Fruit fly (Drosophila melanogaster): ENCODE data around the gene CG42324.

The CG42324 gene

dm6 chr3L:3438473-3438872, 33.8 kb upstream of the CG42324 start (continued):
- TF ChIP-seq net (GFP tag; optimal IDR thresholded peaks at IDR 0.05) = peak; percentile 1
- peak; percentile 27 for TF ChIP-seq CG10669 (GFP tag; optimal IDR thresholded peaks at IDR 0.05)
- TF ChIP-seq CG15336 (GFP tag; IDR thresholded peaks at IDR 0.05) = peak; percentile 20; the same call in 1 of the 2 replicates
- TF ChIP-seq Sox14 (GFP tag; optimal IDR thresholded peaks at IDR 0.05) = peak; percentile 21
- peak; percentile 9 for TF ChIP-seq CG32006 (GFP tag; optimal IDR thresholded peaks at IDR 0.05)
- peak; percentile 82 for TF ChIP-seq Eip78C (GFP tag)
- no peak for TF ChIP-seq dac (GFP tag; optimal IDR thresholded peaks at IDR 0.05)
- TF ChIP-seq fd85E (GFP tag; optimal IDR thresholded peaks at IDR 0.05) = no peak
- no peak for TF ChIP-seq Sox15 (GFP tag; optimal IDR thresholded peaks at IDR 0.05)
- TF ChIP-seq spab (GFP tag; optimal IDR thresholded peaks at IDR 0.05) = peak; percentile 17
- TF ChIP-seq CG11294 (GFP tag; IDR thresholded peaks at IDR 0.05) = no peak
- TF ChIP-seq cyc (GFP tag; optimal IDR thresholded peaks at IDR 0.05) = no peak
- TF ChIP-seq Blimp-1 (GFP tag; optimal IDR thresholded peaks at IDR 0.05) = no peak
- peak; percentile 33 for TF ChIP-seq acj6 (GFP tag; optimal IDR thresholded peaks at IDR 0.05)
- TF ChIP-seq Gug (GFP tag; IDR thresholded peaks at IDR 0.05) = 0 out of 2 replicates have a peak, but pooled peaks have one; percentile 12
- TF ChIP-seq CG8319 (GFP tag; optimal IDR thresholded peaks at IDR 0.05) = no peak
- TF ChIP-seq ss (GFP tag; optimal IDR thresholded peaks at IDR 0.05) = no peak
- no peak for TF ChIP-seq CG7368 (GFP tag; optimal IDR thresholded peaks at IDR 0.05)
- no peak for TF ChIP-seq CG6808 (GFP tag; optimal IDR thresholded peaks at IDR 0.05)
- TF ChIP-seq CG3919 (GFP tag; optimal IDR thresholded peaks at IDR 0.05) = peak; percentile 26
- TF ChIP-seq Hr4 (GFP tag; optimal IDR thresholded peaks at IDR 0.05) = peak; percentile 12
- peak; percentile 4 for TF ChIP-seq CG10631 (GFP tag; optimal IDR thresholded peaks at IDR 0.05)
- TF ChIP-seq Ets21C (GFP tag; optimal IDR thresholded peaks at IDR 0.05) = no peak
- TF ChIP-seq CG1621 (tag; optimal IDR thresholded peaks at IDR 0.05) = no peak
- peak; percentile 56 for TF ChIP-seq Met (GFP tag; optimal IDR thresholded peaks at IDR 0.05)

- TF ChIP-seq fd85E (GFP tag; optimal IDR thresholded peaks at IDR 0.05) (no peak), ss (GFP tag; optimal IDR thresholded peaks at IDR 0.05) (peak in 1 of 2 experiments; percentile 29), Eip78C (GFP tag) (peak; percentile 1), Sox15 (GFP tag; optimal IDR thresholded peaks at IDR 0.05) (no peak)
Measured at dm6 chr3L:3439598-3439997, 32.6 kb upstream of the CG42324 start.

dm6 chr3L:3440116-3440515, 32.1 kb upstream of the CG42324 start:
- TF ChIP-seq CG6276 (GFP tag; optimal IDR thresholded peaks at IDR 0.05) (peak; percentile 20), Hr4 (GFP tag; optimal IDR thresholded peaks at IDR 0.05) (peak; percentile 73), OdsH (GFP tag; optimal IDR thresholded peaks at IDR 0.05) (peak; percentile 17), CG6792 (GFP tag; optimal IDR thresholded peaks at IDR 0.05) (peak; percentile 10), CG3919 (GFP tag; optimal IDR thresholded peaks at IDR 0.05) (no peak), CG32006 (GFP tag; optimal IDR thresholded peaks at IDR 0.05) (peak; percentile 60), CG11762 (GFP tag; optimal IDR thresholded peaks at IDR 0.05; ENCODE audit: insufficient read depth) (no peak), pdm3 (GFP tag; optimal IDR thresholded peaks at IDR 0.05) (peak; percentile 2), CG3032 (tag; optimal IDR thresholded peaks at IDR 0.05) (no peak), CG8119 (GFP tag; IDR thresholded peaks at IDR 0.05) (peak; percentile 61; the same call in 2 of the 3 replicates), dac (GFP tag; optimal IDR thresholded peaks at IDR 0.05) (peak; percentile 14), Eip78C (GFP tag) (peak; percentile 80), Eip93F (GFP tag; optimal IDR thresholded peaks at IDR 0.05) (no peak), Met (GFP tag; optimal IDR thresholded peaks at IDR 0.05) (peak; percentile 8), CG10631 (GFP tag; optimal IDR thresholded peaks at IDR 0.05) (peak; percentile 20), eg (GFP tag; IDR thresholded peaks at IDR 0.05) (peak; percentile 65), CG15336 (GFP tag; IDR thresholded peaks at IDR 0.05) (peak; percentile 28)
